Fruit fly (Drosophila melanogaster) whole organism, adult: ENCODE measurements around the gene CG18258.

Source experiments
- CG11617 ChIP-seq: fragments of 200-800 bp; sonication (Bioruptor generic); optimal IDR thresholded peaks from 2 replicates; lab custom pipeline; 2017; ENCODE audit warnings: mild to moderate bottlenecking, missing biosample characterization, missing genetic modification reagents, missing genetic modification characterization
- CG12768 ChIP-seq: fragments of 200-800 bp; sonication (Bioruptor generic); optimal IDR thresholded peaks from 2 replicates; lab custom pipeline; 2017; ENCODE audit warnings: missing biosample characterization, missing genetic modification characterization, mild to moderate bottlenecking, moderate library complexity, missing genetic modification reagents
- CG14711 ChIP-seq: fragments of 200-800 bp; sonication (Bioruptor generic); optimal IDR thresholded peaks from 2 replicates; lab custom pipeline; 2018; ENCODE audit warnings: missing biosample characterization, mild to moderate bottlenecking, missing genetic modification characterization, moderate library complexity
- CG1620 ChIP-seq: fragments of 200-800 bp; sonication (Bioruptor generic); optimal IDR thresholded peaks from 2 replicates; lab custom pipeline; 2016; ENCODE audit warnings: missing biosample characterization, missing genetic modification characterization
- CG33017 ChIP-seq: fragments of 200-800 bp; sonication (Bioruptor generic); optimal IDR thresholded peaks from 2 replicates; lab custom pipeline; 2018; ENCODE audit warnings: missing biosample characterization, mild to moderate bottlenecking, missing genetic modification characterization, moderate library complexity
- CG5204 ChIP-seq: fragments of 200-800 bp; sonication (Bioruptor generic); optimal IDR thresholded peaks from 2 replicates; lab custom pipeline; 2016; ENCODE audit warnings: missing biosample characterization, missing genetic modification characterization
- CG7045 ChIP-seq: fragments of 200-800 bp; sonication (Bioruptor generic); optimal IDR thresholded peaks from 2 replicates; lab custom pipeline; 2017; ENCODE audit warnings: missing biosample characterization, mild to moderate bottlenecking, missing genetic modification characterization
- CG7101 ChIP-seq: fragments of 200-800 bp; sonication (Bioruptor generic); optimal IDR thresholded peaks from 2 replicates; lab custom pipeline; 2018; ENCODE audit warnings: missing biosample characterization, mild to moderate bottlenecking, missing genetic modification characterization, moderate library complexity
- Clk ChIP-seq: fragments of 200-800 bp; sonication (Bioruptor generic); optimal IDR thresholded peaks from 2 replicates; lab custom pipeline; 2017; ENCODE audit warnings: missing biosample characterization, missing genetic modification characterization
- Crg-1 ChIP-seq: fragments of 200-800 bp; sonication (Bioruptor generic); optimal IDR thresholded peaks from 2 replicates; lab custom pipeline; 2016; ENCODE audit warnings: missing biosample characterization, missing genetic modification characterization
- Hr96 ChIP-seq: fragments of 200-800 bp; sonication (Bioruptor generic); optimal IDR thresholded peaks from 2 replicates; lab custom pipeline; 2016; ENCODE audit warnings: missing biosample characterization, missing genetic modification characterization
- Mnt ChIP-seq: fragments of 200-800 bp; sonication (Bioruptor generic); optimal IDR thresholded peaks from 2 replicates; lab custom pipeline; 2016; ENCODE audit warnings: missing biosample characterization, mild to moderate bottlenecking, missing genetic modification characterization
- bab1 ChIP-seq: fragments of 200-800 bp; sonication (Bioruptor generic); optimal IDR thresholded peaks from 3 replicates; lab custom pipeline; 2019; ENCODE audit warnings: missing biosample characterization, mild to moderate bottlenecking, missing genetic modification characterization, moderate library complexity
- cic ChIP-seq: fragments of 200-800 bp; sonication (Bioruptor generic); optimal IDR thresholded peaks from 2 replicates; lab custom pipeline; 2017; ENCODE audit warnings: missing biosample characterization, mild to moderate bottlenecking, missing genetic modification characterization, moderate library complexity
- cnc ChIP-seq, 2 experiments: fragments of >200 bp; optimal IDR thresholded peaks; 2 replicates each; lab custom pipeline; 2017
- kay ChIP-seq: fragments of 200-800 bp; sonication (Bioruptor generic); peaks from one replicate; lab custom pipeline; 2016; ENCODE audit warnings: missing biosample characterization, missing genetic modification characterization, borderline replicate concordance
- ovo ChIP-seq: fragments of 200-800 bp; sonication (Bioruptor generic); optimal IDR thresholded peaks from 2 replicates; lab custom pipeline; 2016; ENCODE audit warnings: missing biosample characterization, missing genetic modification characterization
- pad ChIP-seq: fragments of 200-800 bp; sonication (Bioruptor generic); optimal IDR thresholded peaks from 3 replicates; lab custom pipeline; 2017; ENCODE audit warnings: missing biosample characterization, missing genetic modification characterization, mild to moderate bottlenecking, moderate library complexity, missing genetic modification reagents
- tj ChIP-seq: fragments of 200-800 bp; sonication (Bioruptor generic); optimal IDR thresholded peaks from 3 replicates; lab custom pipeline; 2017; ENCODE audit warnings: missing biosample characterization, mild to moderate bottlenecking, missing genetic modification characterization, moderate library complexity
- toe ChIP-seq: fragments of 200-800 bp; sonication (Bioruptor generic); optimal IDR thresholded peaks from 2 replicates; lab custom pipeline; 2016; ENCODE audit warnings: missing biosample characterization, missing genetic modification characterization

The CG18258 gene

DNA sequence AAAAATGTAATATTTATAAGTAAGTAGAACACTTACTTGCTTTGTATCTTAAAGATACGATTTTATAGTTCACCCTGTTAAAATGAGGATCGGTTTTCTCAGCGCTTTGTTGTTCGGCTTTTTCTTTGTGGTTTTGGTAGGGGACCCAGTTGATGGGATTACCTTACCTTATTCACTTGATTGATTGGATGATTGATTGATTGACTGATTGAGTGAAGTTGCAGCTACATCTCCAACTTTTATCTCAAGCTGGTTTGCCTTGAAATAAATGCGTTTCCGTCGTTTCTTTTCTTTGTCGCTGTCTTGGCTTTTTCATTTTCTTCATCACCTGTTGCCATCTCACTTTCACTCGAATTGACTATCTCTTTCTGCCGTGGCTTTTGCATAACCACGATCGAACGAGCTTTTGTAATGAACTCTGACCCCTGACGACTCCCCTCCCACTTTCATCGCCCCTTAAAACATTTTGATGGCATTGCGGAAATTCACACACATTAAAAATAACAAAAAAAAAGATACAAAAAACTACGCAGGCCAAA lies 39.3 kb upstream of the CG18258 start:
- no peak for TF ChIP-seq ovo
- no peak for TF ChIP-seq Clk (GFP tag; lab: Kevin White, UChicago)
- no peak for TF ChIP-seq tj
- no peak for TF ChIP-seq kay (GFP tag; lab: Kevin White, UChicago)
- TF ChIP-seq CG5204: no peak
- TF ChIP-seq cic: no peak
- no peak for TF ChIP-seq CG7101 (tag; lab: Kevin White, UChicago)
- no peak for TF ChIP-seq Crg-1 (GFP tag; lab: Kevin White, UChicago)
- TF ChIP-seq bab1 (GFP tag; lab: Kevin White, UChicago): no peak

DNA sequence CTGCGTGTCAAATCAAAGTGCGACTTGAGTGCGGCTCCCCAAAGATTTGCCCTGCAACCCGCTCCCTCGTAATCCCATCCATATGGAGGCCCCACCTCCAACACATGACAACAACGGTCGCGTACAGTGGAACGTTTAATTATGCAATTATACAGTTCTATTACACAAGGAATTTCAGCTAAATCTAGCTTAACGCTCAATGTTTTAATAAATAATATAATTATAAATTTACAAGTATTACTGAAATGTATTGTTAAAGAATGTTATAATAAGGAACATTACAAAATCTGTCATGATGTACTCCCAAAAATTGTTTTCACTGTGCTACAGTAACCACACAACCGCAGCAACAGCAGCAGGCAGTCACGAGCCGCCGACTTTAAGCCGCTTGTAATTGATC lies 38.0 kb upstream of the CG18258 start:
- TF ChIP-seq pad (no peak), CG33017 (tag; lab: Kevin White, UChicago) (no peak), CG7045 (GFP tag; lab: Kevin White, UChicago) (no peak), ovo (no peak), toe (GFP tag; lab: Kevin White, UChicago) (no peak), cic (no peak), bab1 (GFP tag; lab: Kevin White, UChicago) (no peak), CG7101 (tag; lab: Kevin White, UChicago) (no peak), CG14711 (tag; lab: Kevin White, UChicago) (no peak), cnc (optimal IDR thresholded peaks at IDR 0.05; lab: Kevin White, UChicago) (no peak), Mnt (GFP tag; lab: Kevin White, UChicago) (no peak), Hr96 (GFP tag; lab: Kevin White, UChicago) (no peak), CG5204 (no peak)

DNA sequence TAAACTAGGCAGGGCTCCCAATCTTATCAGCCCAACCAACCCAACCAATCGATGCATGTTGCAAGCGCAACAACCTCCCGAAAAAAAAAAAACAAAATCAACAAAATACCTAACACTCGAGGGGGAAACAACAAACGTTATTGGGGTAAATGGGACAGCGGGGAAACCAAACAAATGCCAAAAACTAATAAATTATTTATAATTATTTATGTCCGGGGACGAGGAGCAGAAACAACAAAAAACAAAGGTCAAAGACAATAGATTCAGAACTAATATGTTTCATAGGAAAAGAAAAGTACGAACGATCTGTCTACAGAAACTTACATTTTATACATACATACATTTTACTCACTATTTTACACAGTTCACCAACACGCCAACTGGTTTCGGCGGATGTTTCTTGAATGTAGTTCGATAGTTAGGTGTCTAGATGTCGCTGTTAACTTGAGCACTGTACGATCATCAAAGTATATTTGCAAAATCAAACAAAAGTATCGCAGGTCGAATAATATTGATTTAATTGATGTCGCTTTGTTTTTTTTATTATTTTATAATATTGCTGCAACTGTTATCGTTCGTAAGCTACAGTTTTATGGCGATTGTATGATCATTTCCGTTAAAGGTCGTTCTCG lies 36.4 kb upstream of the CG18258 start:
- TF ChIP-seq bab1 (GFP tag; lab: Kevin White, UChicago) (peak; percentile 53), CG11617 (no peak), pad (peak; percentile 9), Crg-1 (GFP tag; lab: Kevin White, UChicago) (peak; percentile 42), tj (no peak), CG5204 (no peak), cnc (optimal IDR thresholded peaks at IDR 0.05; lab: Kevin White, UChicago) (no peak), CG1620 (GFP tag; lab: Kevin White, UChicago) (peak; percentile 58), Mnt (GFP tag; lab: Kevin White, UChicago) (peak; percentile 13), Hr96 (GFP tag; lab: Kevin White, UChicago) (peak; percentile 54), CG14711 (tag; lab: Kevin White, UChicago) (no peak), kay (GFP tag; lab: Kevin White, UChicago) (no peak), CG12768 (GFP tag; lab: Kevin White, UChicago) (no peak), CG7101 (tag; lab: Kevin White, UChicago) (peak; percentile 44)

DNA sequence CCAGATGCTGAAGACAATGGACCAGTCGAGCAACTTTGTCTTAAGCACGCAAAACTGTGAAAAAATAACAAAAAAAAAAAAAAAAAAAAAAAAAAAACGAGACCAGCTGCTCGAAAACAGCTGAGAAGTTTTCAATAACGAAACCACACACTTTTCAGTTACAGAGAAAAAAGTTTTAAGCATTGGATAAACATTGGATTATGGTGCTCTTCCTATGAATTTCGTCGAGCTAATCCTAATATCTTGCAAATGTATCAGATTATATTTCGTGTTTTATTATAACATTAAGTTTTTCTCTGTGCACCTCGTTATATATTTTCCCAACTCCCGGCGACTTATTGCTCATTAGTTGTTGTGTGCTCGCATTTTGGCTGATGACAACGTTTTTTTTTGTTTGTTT lies 35.6 kb upstream of the CG18258 start:
- TF ChIP-seq cnc (optimal IDR thresholded peaks at IDR 0.05; lab: Kevin White, UChicago) (no peak), Mnt (GFP tag; lab: Kevin White, UChicago) (no peak), toe (GFP tag; lab: Kevin White, UChicago) (no peak), pad (no peak), Crg-1 (GFP tag; lab: Kevin White, UChicago) (no peak), cic (no peak), CG1620 (GFP tag; lab: Kevin White, UChicago) (no peak), CG12768 (GFP tag; lab: Kevin White, UChicago) (no peak), ovo (no peak), bab1 (GFP tag; lab: Kevin White, UChicago) (no peak), tj (no peak), CG7045 (GFP tag; lab: Kevin White, UChicago) (no peak), CG5204 (no peak)

DNA sequence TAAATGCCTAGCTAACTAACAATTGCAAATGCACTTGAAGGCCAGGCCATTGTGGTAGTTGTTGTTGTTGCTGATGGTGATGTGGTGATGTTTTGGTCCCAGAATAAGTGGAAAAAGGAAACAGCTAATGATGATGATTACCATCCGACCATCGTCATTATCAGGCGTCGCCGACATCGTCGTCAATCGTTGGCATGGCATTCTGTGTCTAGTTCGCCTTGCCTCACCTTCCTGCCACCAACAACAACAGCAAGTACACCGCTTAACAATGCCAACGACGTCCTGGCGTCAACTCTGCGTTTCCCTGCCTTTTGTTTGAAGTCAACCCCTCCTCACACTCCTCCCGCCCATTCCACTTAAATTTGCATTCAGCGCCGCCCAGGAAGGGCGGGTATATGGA lies 34.5 kb upstream of the CG18258 start:
- TF ChIP-seq CG12768 (GFP tag; lab: Kevin White, UChicago) (no peak), pad (no peak), cnc (optimal IDR thresholded peaks at IDR 0.05; lab: Kevin White, UChicago) (no peak), tj (no peak), Crg-1 (GFP tag; lab: Kevin White, UChicago) (no peak), CG5204 (no peak), Clk (GFP tag; lab: Kevin White, UChicago) (no peak)

DNA sequence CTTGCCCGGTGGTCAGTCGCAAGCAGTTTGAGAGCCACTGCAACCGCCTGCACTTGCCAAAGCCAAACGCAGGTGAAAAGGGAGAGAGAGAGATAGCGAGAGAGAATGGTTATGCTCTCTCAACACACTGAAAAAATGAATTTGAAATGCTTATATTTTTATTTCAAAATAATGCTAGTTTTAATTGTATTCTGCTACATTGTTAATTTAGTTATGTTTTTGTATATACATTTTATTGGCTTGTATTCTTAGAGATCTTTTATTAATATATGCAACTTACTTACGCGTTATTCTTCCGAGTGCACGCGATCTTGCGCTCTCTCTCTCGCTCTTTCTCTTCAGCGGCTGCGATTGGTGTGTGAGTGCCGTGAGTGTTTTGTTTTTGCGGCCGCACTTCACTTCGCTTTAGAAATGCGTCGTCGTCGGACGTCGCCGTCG lies 33.6 kb upstream of the CG18258 start:
- TF ChIP-seq Mnt (GFP tag; lab: Kevin White, UChicago) (no peak), CG7045 (GFP tag; lab: Kevin White, UChicago) (peak; percentile 86), pad (peak; percentile 84), toe (GFP tag; lab: Kevin White, UChicago) (peak; percentile 62), tj (no peak), CG14711 (tag; lab: Kevin White, UChicago) (peak; percentile 94), CG1620 (GFP tag; lab: Kevin White, UChicago) (peak; percentile 26), CG11617 (peak; percentile 61), bab1 (GFP tag; lab: Kevin White, UChicago) (peak; percentile 99), cnc (optimal IDR thresholded peaks at IDR 0.05; lab: Kevin White, UChicago) (no peak), Hr96 (GFP tag; lab: Kevin White, UChicago) (peak; percentile 86), CG7101 (tag; lab: Kevin White, UChicago) (peak; percentile 56), kay (GFP tag; lab: Kevin White, UChicago) (peak; percentile 77), CG5204 (peak; percentile 56), CG33017 (tag; lab: Kevin White, UChicago) (no peak), Crg-1 (GFP tag; lab: Kevin White, UChicago) (no peak), CG12768 (GFP tag; lab: Kevin White, UChicago) (peak; percentile 90), Clk (GFP tag; lab: Kevin White, UChicago) (peak; percentile 68), cic (peak; percentile 75), ovo (no peak)
